Worm (Caenorhabditis elegans) whole organism, mixed stage, embryonic: ENCODE measurements around the gene popl-1.

Experiments
- M03D4.4 ChIP-seq: sonication (generic microtip); optimal IDR thresholded peaks from 2 replicates; lab custom pipeline; 2017; ENCODE audit warnings: mild to moderate bottlenecking, missing genetic modification characterization, missing compliant biosample characterization
- elt-1 ChIP-seq: sonication (generic microtip); optimal IDR thresholded peaks from 2 replicates; lab custom pipeline; 2017; ENCODE audit warnings: missing genetic modification characterization, mild to moderate bottlenecking, missing compliant biosample characterization, antibody characterized with exemption, moderate library complexity, borderline replicate concordance; ENCODE audit not compliant: insufficient read depth
- elt-3 ChIP-seq: fragments of 150-350 bp; optimal IDR thresholded peaks from 2 replicates; lab custom pipeline; 2014; ENCODE audit warnings: missing biosample characterization, missing genetic modification characterization
- lsy-2 ChIP-seq: fragments of 150-350 bp; optimal IDR thresholded peaks from 2 replicates; lab custom pipeline; 2014; ENCODE audit warnings: missing biosample characterization, missing genetic modification characterization
- mep-1 ChIP-seq: fragments of 150-350 bp; optimal IDR thresholded peaks from 2 replicates; lab custom pipeline; 2017; ENCODE audit warnings: missing biosample characterization, missing genetic modification reagents, missing genetic modification characterization, inconsistent platforms
- nhr-28 ChIP-seq: fragments of 150-350 bp; optimal IDR thresholded peaks from 2 replicates; lab custom pipeline; 2014; ENCODE audit warnings: missing biosample characterization, missing genetic modification characterization
- sptf-1 ChIP-seq: sonication (generic microtip); optimal IDR thresholded peaks from 2 replicates; lab custom pipeline; 2017; ENCODE audit warnings: mild to moderate bottlenecking, missing genetic modification characterization, moderate library complexity, missing compliant biosample characterization
- unc-120 ChIP-seq: sonication (generic microtip); optimal IDR thresholded peaks from 2 replicates; lab custom pipeline; 2017; ENCODE audit warnings: missing genetic modification characterization, missing compliant biosample characterization; ENCODE audit not compliant: poor library complexity, severe bottlenecking

DNA sequence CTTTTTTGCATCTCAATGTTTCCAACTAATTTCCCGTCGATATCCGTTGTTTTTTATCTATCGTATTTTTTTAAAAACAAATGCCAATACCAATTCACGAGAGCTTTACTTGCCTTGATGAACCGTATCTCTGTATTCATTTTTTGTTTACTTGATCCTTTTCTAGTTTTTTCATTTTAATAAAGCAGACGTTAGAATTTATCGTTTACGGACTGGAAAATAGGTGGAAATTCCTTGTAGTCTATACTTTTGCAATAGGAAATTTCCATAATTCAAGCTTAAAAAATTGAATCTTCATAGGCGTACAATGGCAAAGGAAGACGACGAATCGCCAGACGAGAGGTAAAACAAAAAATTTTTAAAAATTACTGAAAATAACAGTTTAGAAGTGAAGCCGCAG lies 29.1 kb upstream of the popl-1 start, which contains the start of gene algn-1:
- no peak for TF ChIP-seq unc-120 (tag; lab: Kevin White, UChicago)
- TF ChIP-seq mep-1 (tag; lab: Kevin White, UChicago), result no peak
- TF ChIP-seq elt-1 (tag; lab: Kevin White, UChicago), result no peak
- TF ChIP-seq sptf-1 (tag; lab: Kevin White, UChicago), result no peak
- no peak for TF ChIP-seq elt-3
- TF ChIP-seq lsy-2, result no peak
- TF ChIP-seq nhr-28 (tag; lab: Kevin White, UChicago), result no peak
- TF ChIP-seq M03D4.4 (tag; lab: Kevin White, UChicago), result no peak
